Fruit fly (Drosophila melanogaster) whole organism, wandering third instar larva: ENCODE measurements around the gene MRG15.

Experiments used
- h ChIP-seq: fragments of 200-800 bp; sonication (Bioruptor generic); optimal IDR thresholded peaks from 3 replicates; lab custom pipeline; 2016; ENCODE audit warnings: missing biosample characterization, mild to moderate bottlenecking, missing genetic modification characterization
- sv ChIP-seq: fragments of 200-800 bp; sonication (Bioruptor generic); optimal IDR thresholded peaks from 3 replicates; lab custom pipeline; 2016; ENCODE audit warnings: missing biosample characterization, missing genetic modification characterization

- TF ChIP-seq sv: no peak
- no peak for TF ChIP-seq h (GFP tag; lab: Kevin White, UChicago)
Measured at dm6 chr3R:15243046-15243356, 34.9 kb downstream of the MRG15 start.
